Worm (Caenorhabditis elegans) whole organism, midembryonic: ENCODE data around the gene zipt-15.

Experiments
- T22C8.4 ChIP-seq: fragments of 200-800 bp; sonication (Bioruptor generic); IDR thresholded peaks from 2 replicates; pipeline ENCODE4 v1.3.6; 2022; ENCODE audit warnings: missing genetic modification characterization, missing compliant biosample characterization
- cog-1 ChIP-seq: sonication (generic microtip); optimal IDR thresholded peaks from 2 replicates; lab custom pipeline; 2016; ENCODE audit warnings: missing genetic modification characterization, missing compliant biosample characterization
- flt-1 ChIP-seq: fragments of 200-800 bp; sonication (Bioruptor generic); IDR thresholded peaks from 2 replicates; pipeline ENCODE4 v1.3.6; 2022; ENCODE audit warnings: missing genetic modification characterization, missing compliant biosample characterization
- klf-2 ChIP-seq: fragments of 200-800 bp; sonication (Bioruptor generic); conservative IDR thresholded peaks from 2 replicates; pipeline ENCODE4 v1.3.6; 2022; ENCODE audit warnings: missing genetic modification reagents, missing genetic modification characterization, missing compliant biosample characterization
- med-1 ChIP-seq: sonication (generic microtip); optimal IDR thresholded peaks from 2 replicates; lab custom pipeline; 2017; ENCODE audit warnings: missing genetic modification characterization, mild to moderate bottlenecking, missing compliant biosample characterization, antibody characterized with exemption, missing genetic modification reagents; ENCODE audit not compliant: insufficient read depth
- tab-1 ChIP-seq: fragments of 200-800 bp; sonication (Bioruptor generic); IDR thresholded peaks from 2 replicates; pipeline ENCODE4 v1.3.6; 2022; ENCODE audit warnings: missing genetic modification characterization, missing compliant biosample characterization
- ztf-23 ChIP-seq: fragments of 200-800 bp; sonication (Bioruptor generic); IDR thresholded peaks from 2 replicates; pipeline ENCODE4 v1.3.6; 2022; ENCODE audit warnings: missing genetic modification reagents, missing genetic modification characterization, missing compliant biosample characterization

ce11 chrIV:858630-859029 lies 33.9 kb upstream of the zipt-15 start, which contains the start of gene Y55F3BR.2:
- TF ChIP-seq klf-2 (GFP tag; lab: Robert Waterston, UW) (no peak), T22C8.4 (GFP tag; lab: Robert Waterston, UW) (no peak), tab-1 (GFP tag; lab: Robert Waterston, UW) (no peak), ztf-23 (GFP tag; lab: Robert Waterston, UW) (no peak), flt-1 (GFP tag; lab: Robert Waterston, UW) (no peak), med-1 (no peak), cog-1 (no peak)
